Fruit fly (Drosophila melanogaster): ENCODE results near the gene CG2113.

The CG2113 gene

dm6 chr3L:2994872-2995271, at the start of gene CG2113:
Gene CG2113, plus strand, starts transcription at chr3L:2995172.
- TF ChIP-seq lola (GFP tag; optimal IDR thresholded peaks at IDR 0.05) = no peak
- no peak for TF ChIP-seq Hr78 (GFP tag; optimal IDR thresholded peaks at IDR 0.05)
- TF ChIP-seq psq (GFP tag; optimal IDR thresholded peaks at IDR 0.05) = no peak

DNA sequence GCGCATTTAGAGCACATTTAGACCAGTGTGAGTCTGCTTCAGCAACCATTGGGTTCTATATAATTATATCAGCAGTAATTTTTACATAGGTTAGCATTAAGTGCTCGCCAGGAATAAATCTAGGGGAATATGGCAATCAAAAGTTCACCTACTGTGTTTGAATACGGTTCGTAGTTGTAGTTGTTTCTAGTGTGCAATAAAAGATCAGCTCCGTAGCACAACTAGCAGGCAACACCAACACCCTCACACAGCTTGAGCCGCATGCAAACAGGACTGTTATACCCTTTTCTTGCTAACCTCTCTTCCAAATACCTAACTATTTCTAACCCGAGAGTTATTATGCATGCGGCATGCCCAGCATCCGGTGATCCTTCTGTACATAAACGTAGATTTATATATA, 43.5 kb upstream of the CG2113 start, which contains the start of gene CG32846:
Gene CG32846 (minus strand): TSS at position 101 of the 400 bp plus-strand sequence.
- TF ChIP-seq OdsH (GFP tag; optimal IDR thresholded peaks at IDR 0.05) (no peak), brk (GFP tag; optimal IDR thresholded peaks at IDR 0.05) (no peak), dl (GFP tag; optimal IDR thresholded peaks at IDR 0.05; ENCODE audit: insufficient read depth in 1 of 2, partially characterized antibody in 2 of 2) (no peak), dsf (GFP tag; optimal IDR thresholded peaks at IDR 0.05; ENCODE audit: borderline replicate concordance) (no peak), N (GFP tag; optimal IDR thresholded peaks at IDR 0.05) (no peak), Dif (GFP tag; optimal IDR thresholded peaks at IDR 0.05; ENCODE audit: partially characterized antibody) (no peak), Vsx2 (GFP tag; optimal IDR thresholded peaks at IDR 0.05; ENCODE audit: partially characterized antibody) (no peak), CrebA (GFP tag; optimal IDR thresholded peaks at IDR 0.05; ENCODE audit: borderline replicate concordance) (no peak), Hr78 (GFP tag; optimal IDR thresholded peaks at IDR 0.05) (no peak), Dfd (GFP tag; optimal IDR thresholded peaks at IDR 0.05) (no peak), pan (optimal IDR thresholded peaks at IDR 0.05) (no peak), lola (GFP tag; optimal IDR thresholded peaks at IDR 0.05) (no peak)

DNA sequence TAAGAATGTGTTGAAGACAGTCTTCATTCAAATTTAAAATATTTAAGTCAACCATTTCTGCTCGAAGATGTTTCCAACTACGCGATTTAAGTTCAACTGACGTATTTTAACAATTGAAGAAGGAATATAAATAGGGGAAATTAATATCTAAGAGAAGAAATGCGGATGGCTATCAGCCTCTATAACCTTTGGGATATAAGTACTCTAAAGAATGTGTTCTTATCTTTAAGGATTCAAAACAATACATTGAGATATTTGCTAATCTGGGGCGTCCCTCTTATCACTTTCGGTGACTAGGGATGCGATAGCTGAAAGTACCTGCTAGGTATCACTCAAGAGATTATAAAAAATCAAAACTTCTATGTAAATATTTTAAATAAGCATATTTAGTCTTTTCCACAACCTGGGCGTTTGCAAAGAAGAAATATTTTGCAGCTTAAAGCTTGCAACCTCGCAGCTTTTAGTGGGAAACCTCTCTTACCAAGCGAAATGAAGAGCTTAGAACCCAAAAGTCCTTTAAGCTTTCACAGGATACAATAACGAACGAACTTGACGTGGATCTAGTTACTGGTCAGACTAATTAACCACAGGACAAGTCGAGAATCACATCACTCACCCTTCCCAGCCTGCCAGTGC, 33.9 kb upstream of the CG2113 start, which contains the start of the genes CG34025 and Or63a:
Gene CG34025 (minus strand): TSS at position 101 of the 636 bp plus-strand sequence.
Gene Or63a (plus strand): TSS at position 586 of the 636 bp plus-strand sequence.
- TF ChIP-seq Jra (GFP tag; optimal IDR thresholded peaks at IDR 0.05) = no peak
- TF ChIP-seq rgr (GFP tag; optimal IDR thresholded peaks at IDR 0.05) = no peak

- TF ChIP-seq CrebA (GFP tag; optimal IDR thresholded peaks at IDR 0.05; ENCODE audit: borderline replicate concordance) = peak; percentile 38
- no peak for TF ChIP-seq brk (GFP tag; optimal IDR thresholded peaks at IDR 0.05)
- TF ChIP-seq Myc (optimal IDR thresholded peaks at IDR 0.05) = peak; percentile 30
- no peak for TF ChIP-seq HLH106 (tag; optimal IDR thresholded peaks at IDR 0.05)
- TF ChIP-seq br (GFP tag; optimal IDR thresholded peaks at IDR 0.05) = no peak
- TF ChIP-seq ey (GFP tag; optimal IDR thresholded peaks at IDR 0.05) = no peak
- no peak for TF ChIP-seq OdsH (GFP tag; optimal IDR thresholded peaks at IDR 0.05)
- no peak for TF ChIP-seq woc (GFP tag; optimal IDR thresholded peaks at IDR 0.05)
- TF ChIP-seq rgr (GFP tag; optimal IDR thresholded peaks at IDR 0.05) = peak; percentile 8
- TF ChIP-seq Hnf4 (GFP tag; optimal IDR thresholded peaks at IDR 0.05) = peak; percentile 40
- no peak for TF ChIP-seq tai (GFP tag; optimal IDR thresholded peaks at IDR 0.05)
- no peak for TF ChIP-seq Mio (GFP tag; optimal IDR thresholded peaks at IDR 0.05)
- no peak for TF ChIP-seq CG32264 (GFP tag; optimal IDR thresholded peaks at IDR 0.05)
- no peak for TF ChIP-seq Sp1 (GFP tag; optimal IDR thresholded peaks at IDR 0.05)
- TF ChIP-seq GATAd (GFP tag; optimal IDR thresholded peaks at IDR 0.05) = no peak
- TF ChIP-seq fru (GFP tag; optimal IDR thresholded peaks at IDR 0.05) = no peak
- TF ChIP-seq h (GFP tag; optimal IDR thresholded peaks at IDR 0.05) = no peak
- TF ChIP-seq Jra (GFP tag; optimal IDR thresholded peaks at IDR 0.05) = no peak
- TF ChIP-seq Dif (GFP tag; optimal IDR thresholded peaks at IDR 0.05; ENCODE audit: partially characterized antibody) = no peak
- no peak for TF ChIP-seq dl (GFP tag; optimal IDR thresholded peaks at IDR 0.05; ENCODE audit: insufficient read depth in 1 of 2, partially characterized antibody in 2 of 2)
- TF ChIP-seq sv (GFP tag; optimal IDR thresholded peaks at IDR 0.05) = no peak
Observed at dm6 chr3L:2980856-2981255, 14.1 kb upstream of the CG2113 start, which contains the start of gene CPT2. Gene CPT2, plus strand, starts transcription at chr3L:2981022.

DNA sequence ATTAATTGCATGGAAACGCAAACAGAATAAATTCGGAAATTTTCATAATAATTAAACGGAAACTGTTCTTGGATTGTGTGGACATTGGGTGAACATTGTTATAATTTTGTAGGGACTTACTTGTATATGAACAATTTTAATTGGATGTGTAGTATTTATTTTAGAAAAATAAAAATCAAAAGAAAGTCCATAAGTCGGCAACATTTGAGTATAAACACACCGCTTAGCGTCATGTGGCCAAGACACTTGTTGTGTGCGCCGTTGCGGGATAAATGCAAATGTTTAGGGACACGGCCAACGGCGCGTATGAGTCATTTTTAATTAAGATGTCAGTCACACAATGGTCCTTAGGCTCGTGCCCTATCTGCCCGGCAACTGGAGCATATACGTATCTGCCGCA, 8.7 kb upstream of the CG2113 start:
- TF ChIP-seq ey (GFP tag; optimal IDR thresholded peaks at IDR 0.05) (no peak), fru (GFP tag; optimal IDR thresholded peaks at IDR 0.05) (no peak), psq (GFP tag; optimal IDR thresholded peaks at IDR 0.05) (no peak), usp (GFP tag; optimal IDR thresholded peaks at IDR 0.05) (no peak), GATAd (GFP tag; optimal IDR thresholded peaks at IDR 0.05) (no peak), woc (GFP tag; optimal IDR thresholded peaks at IDR 0.05) (no peak), Jra (GFP tag; optimal IDR thresholded peaks at IDR 0.05) (no peak), rgr (GFP tag; optimal IDR thresholded peaks at IDR 0.05) (no peak)
